Worm (Caenorhabditis elegans) whole organism, L3 larva: ENCODE data around the gene srsx-36.
"Not testable (repeated sequence)": the region's sequence is repeated elsewhere in the genome, so short reads cannot be mapped to it uniquely, and the experiment has no call there.

Experiments
- ZK546.5 ChIP-seq: sonication (generic microtip); optimal IDR thresholded peaks from 2 replicates; lab custom pipeline; 2017; ENCODE audit warnings: missing biosample characterization, missing genetic modification characterization
- aly-2 ChIP-seq: fragments of 150-350 bp; optimal IDR thresholded peaks from 2 replicates; lab custom pipeline; 2014; ENCODE audit warnings: missing biosample characterization, missing genetic modification characterization
- ama-1 ChIP-seq: fragments of 150-350 bp; optimal IDR thresholded peaks from 2 replicates; lab custom pipeline; 2018
- ceh-16 ChIP-seq: sonication (generic microtip); optimal IDR thresholded peaks from 2 replicates; lab custom pipeline; 2017; ENCODE audit warnings: missing biosample characterization, missing genetic modification characterization
- ceh-28 ChIP-seq: fragments of 150-350 bp; optimal IDR thresholded peaks from 2 replicates; lab custom pipeline; 2014; ENCODE audit warnings: missing biosample characterization, missing genetic modification reagents, missing genetic modification characterization
- ceh-9 ChIP-seq: sonication (generic microtip); optimal IDR thresholded peaks from 2 replicates; lab custom pipeline; 2018; ENCODE audit warnings: missing biosample characterization, missing genetic modification characterization
- daf-12 ChIP-seq: fragments of 150-350 bp; optimal IDR thresholded peaks from 2 replicates; lab custom pipeline; 2014; ENCODE audit warnings: missing biosample characterization, missing genetic modification reagents, missing genetic modification characterization
- egl-27 ChIP-seq: sonication (generic microtip); optimal IDR thresholded peaks from 4 replicates; lab custom pipeline; 2017; ENCODE audit warnings: missing biosample characterization, missing genetic modification reagents, missing genetic modification characterization
- egl-5 ChIP-seq: fragments of 150-350 bp; optimal IDR thresholded peaks from 2 replicates; lab custom pipeline; 2017; ENCODE audit warnings: missing biosample characterization, missing genetic modification reagents, missing genetic modification characterization, inconsistent platforms
- elt-2 ChIP-seq: sonication (generic microtip); optimal IDR thresholded peaks from 2 replicates; lab custom pipeline; 2016; ENCODE audit warnings: missing genetic modification reagents, mild to moderate bottlenecking, missing genetic modification characterization, missing compliant biosample characterization
- elt-3 ChIP-seq, 3 experiments: fragments of 150-350 bp in 1 of 3; sonication (generic microtip) in 2 of 3; optimal IDR thresholded peaks; 2 replicates in 2 of 3; 4 replicates in 1 of 3; lab custom pipeline; 2014 to 2017; ENCODE audit warnings: missing biosample characterization in 3 of 3, missing genetic modification characterization in 3 of 3
- eor-1 ChIP-seq, 2 experiments: fragments of 150-350 bp; optimal IDR thresholded peaks; 2 replicates each; lab custom pipeline; 2014 to 2018; ENCODE audit warnings: missing biosample characterization in 2 of 2, missing genetic modification characterization in 2 of 2
- fkh-10 ChIP-seq: sonication (generic microtip); optimal IDR thresholded peaks from 2 replicates; lab custom pipeline; 2017; ENCODE audit warnings: missing biosample characterization, missing genetic modification reagents, missing genetic modification characterization
- fos-1 ChIP-seq: fragments of 150-350 bp; optimal IDR thresholded peaks from 2 replicates; lab custom pipeline; 2014; ENCODE audit warnings: missing biosample characterization, missing genetic modification characterization
- lin-15B ChIP-seq: fragments of 150-350 bp; optimal IDR thresholded peaks from 2 replicates; lab custom pipeline; 2014; ENCODE audit warnings: missing biosample characterization, missing genetic modification characterization
- lin-39 ChIP-seq: fragments of 150-350 bp; optimal IDR thresholded peaks from 2 replicates; lab custom pipeline; 2018; ENCODE audit warnings: missing biosample characterization, missing genetic modification reagents, missing genetic modification characterization
- lsy-12 ChIP-seq: sonication (generic microtip); optimal IDR thresholded peaks from 2 replicates; lab custom pipeline; 2016; ENCODE audit warnings: mild to moderate bottlenecking, missing genetic modification characterization, missing compliant biosample characterization
- mml-1 ChIP-seq: fragments of 150-350 bp; sonication (generic microtip); optimal IDR thresholded peaks from 3 replicates; lab custom pipeline; 2014; ENCODE audit warnings: missing biosample characterization, missing genetic modification characterization
- nfya-1 ChIP-seq: sonication (generic microtip); optimal IDR thresholded peaks from 2 replicates; lab custom pipeline; 2017; ENCODE audit warnings: missing genetic modification characterization, mild to moderate bottlenecking, missing compliant biosample characterization, antibody characterized with exemption, moderate library complexity; ENCODE audit not compliant: insufficient read depth
- nhr-11 ChIP-seq: fragments of 150-350 bp; optimal IDR thresholded peaks from 2 replicates; lab custom pipeline; 2014; ENCODE audit warnings: missing biosample characterization, missing genetic modification characterization
- nhr-23 ChIP-seq: fragments of 150-350 bp; optimal IDR thresholded peaks from 2 replicates; lab custom pipeline; 2014; ENCODE audit warnings: missing biosample characterization, missing genetic modification reagents, missing genetic modification characterization
- nhr-237 ChIP-seq: fragments of 150-350 bp; optimal IDR thresholded peaks from 2 replicates; lab custom pipeline; 2014; ENCODE audit warnings: missing biosample characterization, missing genetic modification characterization
- nhr-43 ChIP-seq: sonication (generic microtip); optimal IDR thresholded peaks from 2 replicates; lab custom pipeline; 2016; ENCODE audit warnings: mild to moderate bottlenecking, missing genetic modification characterization, missing compliant biosample characterization; ENCODE audit not compliant: poor library complexity, severe bottlenecking
- nhr-67 ChIP-seq: fragments of 150-350 bp; optimal IDR thresholded peaks from 2 replicates; lab custom pipeline; 2014; ENCODE audit warnings: missing biosample characterization, missing genetic modification characterization
- nhr-76 ChIP-seq: fragments of 150-350 bp; sonication (generic microtip); optimal IDR thresholded peaks from 5 replicates; lab custom pipeline; 2014; ENCODE audit warnings: missing biosample characterization, missing genetic modification characterization
- nhr-77 ChIP-seq: fragments of 150-350 bp; optimal IDR thresholded peaks from 2 replicates; lab custom pipeline; 2014; ENCODE audit warnings: missing biosample characterization, missing genetic modification characterization
- sea-2 ChIP-seq: fragments of 150-350 bp; sonication (generic microtip); optimal IDR thresholded peaks from 4 replicates; lab custom pipeline; 2014; ENCODE audit warnings: missing biosample characterization, missing genetic modification reagents, missing genetic modification characterization
- skn-1 ChIP-seq: fragments of 150-350 bp; optimal IDR thresholded peaks from 2 replicates; lab custom pipeline; 2014; ENCODE audit warnings: missing biosample characterization, missing genetic modification characterization
- snpc-4 ChIP-seq: fragments of 150-350 bp; optimal IDR thresholded peaks from 2 replicates; lab custom pipeline; 2014; ENCODE audit warnings: missing biosample characterization, missing genetic modification characterization
- tbx-2 ChIP-seq: sonication (generic microtip); optimal IDR thresholded peaks from 2 replicates; lab custom pipeline; 2016; ENCODE audit warnings: mild to moderate bottlenecking, missing genetic modification characterization, missing compliant biosample characterization
- unc-39 ChIP-seq: sonication (generic microtip); optimal IDR thresholded peaks from 4 replicates; lab custom pipeline; 2017; ENCODE audit warnings: missing biosample characterization, missing genetic modification characterization
- unc-62 ChIP-seq: fragments of 150-350 bp; sonication (generic microtip); optimal IDR thresholded peaks from 4 replicates; lab custom pipeline; 2014; ENCODE audit warnings: missing biosample characterization, missing genetic modification reagents, missing genetic modification characterization
- zag-1 ChIP-seq: fragments of 150-350 bp; optimal IDR thresholded peaks from 2 replicates; lab custom pipeline; 2014; ENCODE audit warnings: missing biosample characterization, missing genetic modification characterization
- ztf-11 ChIP-seq: fragments of 150-350 bp; optimal IDR thresholded peaks from 2 replicates; lab custom pipeline; 2014; ENCODE audit warnings: missing biosample characterization, missing genetic modification characterization

srsx-36 gene

ce11 chrV:15809543-15809942 lies at the start of gene srsx-36:
srsx-36 (minus strand) TSS chrV:15809643.
- TF ChIP-seq ZK546.5 (no peak), nhr-23 (tag; lab: Kevin White, UChicago) (no peak), aly-2 (tag; lab: Kevin White, UChicago) (no peak), tbx-2 (tag; lab: Kevin White, UChicago) (no peak), egl-5 (tag; lab: Kevin White, UChicago) (no peak), unc-62 (GFP tag; lab: Kevin White, UChicago) (no peak), lin-15B (tag; lab: Kevin White, UChicago) (no peak), unc-39 (tag; lab: Kevin White, UChicago) (no peak), elt-2 (no peak), mml-1 (tag; lab: Kevin White, UChicago) (no peak)

- TF ChIP-seq ztf-11 (tag; lab: Kevin White, UChicago) = no peak
- TF ChIP-seq nhr-23 (tag; lab: Kevin White, UChicago) = no peak
- TF ChIP-seq snpc-4 = no peak
- no peak for TF ChIP-seq skn-1
Observed at ce11 chrV:15858292-15858691, 48.8 kb upstream of the srsx-36 start, which contains the start of gene srh-148. srh-148 (minus strand) TSS chrV:15858392.

DNA sequence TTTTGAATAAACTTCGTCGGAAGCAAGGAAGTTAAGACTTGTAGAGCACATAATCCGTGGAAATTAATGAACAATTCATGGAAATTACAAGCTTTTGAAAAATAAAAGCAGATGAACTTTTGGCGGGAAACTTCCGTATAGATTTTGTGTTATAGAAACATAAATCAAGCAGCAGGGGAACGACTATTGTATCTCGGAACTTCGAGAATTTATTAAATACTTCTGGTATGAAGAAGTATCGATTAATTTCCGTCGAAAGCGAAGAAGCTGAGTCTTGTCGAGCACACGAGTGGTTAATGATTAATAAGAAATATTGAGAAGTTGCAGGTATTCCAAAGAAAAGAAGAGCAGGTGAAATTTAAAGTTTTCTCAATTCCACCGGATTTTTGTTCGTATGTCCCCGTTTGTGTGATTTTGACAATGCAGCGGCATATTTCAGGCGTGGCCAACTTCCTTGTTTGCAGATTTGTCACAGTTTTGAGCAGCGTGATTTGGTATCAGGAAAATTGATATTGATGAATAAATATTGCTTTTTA lies 40.9 kb upstream of the srsx-36 start, which contains the start of gene srh-147:
srh-147 (minus strand) TSS at position 51 of the 536 bp plus-strand sequence.
- TF ChIP-seq ceh-9 (tag; lab: Kevin White, UChicago); aly-2 (tag; lab: Kevin White, UChicago); sea-2 (GFP tag; lab: Kevin White, UChicago): not testable (repeated sequence)

ce11 chrV:15841095-15841494 lies 31.7 kb upstream of the srsx-36 start, which contains the start of gene srh-149:
srh-149 (minus strand) TSS chrV:15841195.
- TF ChIP-seq lsy-12 (tag; lab: Kevin White, UChicago) (no peak), zag-1 (no peak), nhr-237 (no peak), eor-1 (tag; optimal IDR thresholded peaks at IDR 0.05; lab: Kevin White, UChicago) (no peak), ama-1 (lab: Kevin White, UChicago) (no peak), ztf-11 (tag; lab: Kevin White, UChicago) (no peak), elt-3 (tag; optimal IDR thresholded peaks at IDR 0.05; lab: Kevin White, UChicago) (no peak), nhr-43 (tag; lab: Kevin White, UChicago) (no peak), lin-39 (no peak), nhr-67 (tag; lab: Kevin White, UChicago) (no peak), ceh-28 (tag; lab: Kevin White, UChicago) (no peak), nhr-76 (tag; lab: Kevin White, UChicago) (no peak)
- TF ChIP-seq, all 47 proteins: peak for 0

ce11 chrV:15833622-15834021 lies 24.2 kb upstream of the srsx-36 start, which contains the start of gene srbc-54:
srbc-54 (minus strand) TSS chrV:15833722.
- TF ChIP-seq egl-5 (tag; lab: Kevin White, UChicago) (no peak), elt-2 (no peak), nhr-11 (tag; lab: Kevin White, UChicago) (no peak), fos-1 (tag; lab: Kevin White, UChicago) (no peak), egl-27 (tag; lab: Kevin White, UChicago) (no peak), lin-15B (tag; lab: Kevin White, UChicago) (no peak), aly-2 (tag; lab: Kevin White, UChicago) (no peak), nhr-77 (tag; lab: Kevin White, UChicago) (no peak), nhr-76 (tag; lab: Kevin White, UChicago) (no peak), nhr-23 (tag; lab: Kevin White, UChicago) (no peak), eor-1 (tag; optimal IDR thresholded peaks at IDR 0.05; lab: Kevin White, UChicago) (no peak), fkh-10 (GFP tag; lab: Kevin White, UChicago) (no peak), nhr-43 (tag; lab: Kevin White, UChicago) (no peak), ama-1 (lab: Kevin White, UChicago) (no peak), lsy-12 (tag; lab: Kevin White, UChicago) (no peak), sea-2 (GFP tag; lab: Kevin White, UChicago) (no peak), ceh-28 (tag; lab: Kevin White, UChicago) (no peak), ceh-16 (tag; lab: Kevin White, UChicago) (no peak), nfya-1 (tag; lab: Kevin White, UChicago) (no peak), daf-12 (no peak)
